Worm (Caenorhabditis elegans) whole organism, early embryonic: Measurements from ENCODE around the gene cyp-33C1.

Experiments used
- B0310.2 ChIP-seq: sonication (generic microtip); optimal IDR thresholded peaks from 2 replicates; lab custom pipeline; 2016; ENCODE audit warnings: mild to moderate bottlenecking, missing genetic modification characterization, missing compliant biosample characterization
- F13C5.2 ChIP-seq: sonication (generic microtip); optimal IDR thresholded peaks from 2 replicates; lab custom pipeline; 2017; ENCODE audit warnings: mild to moderate bottlenecking, missing genetic modification characterization, inconsistent platforms, missing compliant biosample characterization
- aly-1 ChIP-seq: sonication (generic microtip); optimal IDR thresholded peaks from 2 replicates; lab custom pipeline; 2016; ENCODE audit warnings: missing genetic modification characterization, missing compliant biosample characterization
- ama-1 ChIP-seq: fragments of 150-350 bp; optimal IDR thresholded peaks from 2 replicates; lab custom pipeline; 2014
- ceh-13 ChIP-seq: fragments of 200-800 bp; sonication (Bioruptor generic); optimal IDR thresholded peaks from 2 replicates; lab custom pipeline; 2018; ENCODE audit warnings: mild to moderate bottlenecking, missing genetic modification characterization, missing compliant biosample characterization
- ceh-36 ChIP-seq: sonication (generic microtip); optimal IDR thresholded peaks from 2 replicates; lab custom pipeline; 2016; ENCODE audit warnings: missing genetic modification characterization, inconsistent platforms, missing compliant biosample characterization
- ets-7 ChIP-seq: sonication (generic microtip); optimal IDR thresholded peaks from 2 replicates; lab custom pipeline; 2016; ENCODE audit warnings: missing genotype, missing genetic modification characterization, missing compliant biosample characterization
- flt-1 ChIP-seq: fragments of 200-800 bp; sonication (Bioruptor generic); IDR thresholded peaks from 2 replicates; pipeline ENCODE4 v1.3.6; 2022; ENCODE audit warnings: missing genetic modification characterization, missing compliant biosample characterization
- hmbx-1 ChIP-seq: sonication (generic microtip); optimal IDR thresholded peaks from 2 replicates; lab custom pipeline; 2016; ENCODE audit warnings: mild to moderate bottlenecking, missing genetic modification characterization, missing compliant biosample characterization
- hmg-4 ChIP-seq: fragments of 200-800 bp; sonication (Bioruptor generic); optimal IDR thresholded peaks from 2 replicates; lab custom pipeline; 2018; ENCODE audit warnings: mild to moderate bottlenecking, missing genetic modification characterization, missing compliant biosample characterization
- pes-1 ChIP-seq: fragments of 200-800 bp; sonication (Bioruptor generic); IDR thresholded peaks from 2 replicates; pipeline ENCODE4 v1.3.6; 2022; ENCODE audit warnings: missing genetic modification reagents, missing genetic modification characterization, missing compliant biosample characterization
- scrt-1 ChIP-seq: fragments of 200-800 bp; sonication (Bioruptor generic); IDR thresholded peaks from 2 replicates; pipeline ENCODE4 v1.3.6; 2022; ENCODE audit warnings: missing genetic modification characterization, missing compliant biosample characterization
- tbx-37 ChIP-seq: fragments of 200-800 bp; sonication (Bioruptor generic); conservative IDR thresholded peaks from 2 replicates; pipeline ENCODE4 v1.3.6; 2022; ENCODE audit warnings: missing genetic modification reagents, missing genetic modification characterization, missing compliant biosample characterization
- tra-4 ChIP-seq: sonication (generic microtip); optimal IDR thresholded peaks from 2 replicates; lab custom pipeline; 2017; ENCODE audit warnings: missing genetic modification characterization, missing compliant biosample characterization

DNA sequence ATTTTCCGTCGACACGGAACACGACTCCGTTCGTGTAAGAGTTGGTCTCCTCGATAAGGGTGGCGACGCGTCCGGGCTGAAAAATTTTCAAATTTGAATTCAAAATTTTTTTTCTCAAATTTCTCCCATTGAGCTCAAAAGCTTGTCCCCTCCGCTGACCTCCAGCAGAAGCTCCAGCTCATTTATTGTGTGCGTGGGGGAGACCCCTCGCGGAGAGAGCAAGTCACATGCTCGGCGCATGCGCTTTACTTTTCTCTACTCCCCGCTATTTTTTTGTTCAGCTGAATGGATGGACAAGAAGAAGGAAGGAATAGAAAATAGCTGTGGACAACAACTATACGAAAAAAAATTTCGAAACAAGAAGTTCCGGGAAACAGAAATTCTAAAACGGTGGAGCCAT, 45.8 kb upstream of the cyp-33C1 start:
- no peak for TF ChIP-seq hmbx-1 (tag; lab: Kevin White, UChicago)
- no peak for TF ChIP-seq tbx-37 (GFP tag; lab: Robert Waterston, UW)
- TF ChIP-seq ama-1 (lab: Kevin White, UChicago), result no peak
- TF ChIP-seq scrt-1 (GFP tag; lab: Robert Waterston, UW), result no peak
- no peak for TF ChIP-seq ceh-36 (tag; lab: Kevin White, UChicago)
- TF ChIP-seq B0310.2, result no peak
- TF ChIP-seq pes-1 (GFP tag; lab: Robert Waterston, UW), result 0 out of 2 replicates have a peak, but pooled peaks have one; percentile 34
- no peak for TF ChIP-seq hmg-4 (GFP tag; lab: Kevin White, UChicago)
- TF ChIP-seq tra-4 (tag; lab: Kevin White, UChicago), result no peak
- TF ChIP-seq aly-1, result no peak
- TF ChIP-seq flt-1 (GFP tag; lab: Robert Waterston, UW), result no peak
- TF ChIP-seq F13C5.2 (tag; lab: Kevin White, UChicago), result no peak
- no peak for TF ChIP-seq ets-7 (tag; lab: Kevin White, UChicago)
- TF ChIP-seq ceh-13 (GFP tag; lab: Kevin White, UChicago), result no peak
